Fruit fly (Drosophila melanogaster): ENCODE measurements around the gene spn-A.

DNA sequence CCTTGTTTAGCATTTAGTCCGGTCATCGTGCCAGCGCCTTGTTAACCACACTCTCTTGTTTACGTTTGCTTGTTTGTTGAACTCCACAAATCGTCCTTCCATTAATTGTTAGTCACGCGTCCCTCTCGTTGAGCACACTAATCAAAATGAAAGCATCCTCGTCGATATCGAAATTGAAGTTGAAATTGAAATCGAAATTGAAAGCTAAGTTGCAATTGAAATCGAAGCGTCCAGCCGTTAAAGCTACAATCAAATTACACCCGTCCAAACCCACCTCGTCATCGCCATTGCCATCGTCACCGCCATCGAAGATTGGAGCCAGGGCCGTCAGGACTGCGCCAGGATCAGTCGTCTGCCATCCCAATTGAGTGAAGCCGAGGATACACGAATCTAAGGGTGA is 32.4 kb downstream of the spn-A start:
- TF ChIP-seq CG8478 (optimal IDR thresholded peaks at IDR 0.05) (no peak), CTCF (optimal IDR thresholded peaks at IDR 0.05) (no peak)
